Fruit fly (Drosophila melanogaster) whole organism, pupa: ENCODE measurements around the gene RpL36A.
A peak's percentile ranks its signal among the peaks of the same experiment; 100 is the strongest.

ENCODE experiments used
- CG10348 ChIP-seq: fragments of 200-800 bp; sonication (Bioruptor generic); IDR thresholded peaks from 2 replicates; pipeline ENCODE4 v1.3.6; 2022; ENCODE audit warnings: missing biosample characterization, missing genetic modification characterization
- CG12605 ChIP-seq: fragments of 200-800 bp; sonication (Bioruptor generic); IDR thresholded peaks from 2 replicates; pipeline ENCODE4 v1.3.6; 2022; ENCODE audit warnings: missing biosample characterization, missing genetic modification characterization
- gl ChIP-seq: fragments of 200-800 bp; sonication (Bioruptor generic); optimal IDR thresholded peaks from 2 replicates; lab custom pipeline; 2018; ENCODE audit warnings: missing biosample characterization, mild to moderate bottlenecking, missing genetic modification characterization

dm6 chr2L:8009283-8010211 lies 33.2 kb downstream of the RpL36A start, which contains the start of gene CG12560:
- TF ChIP-seq CG10348 = no peak
- peak; percentile 88 for TF ChIP-seq CG12605
- TF ChIP-seq gl (tag; lab: Kevin White, UChicago) = peak; percentile 43
